Fruit fly (Drosophila melanogaster) whole organism, adult: ENCODE results near the gene RpS8.

Source experiments
- CG1620 ChIP-seq: fragments of 200-800 bp; sonication (Bioruptor generic); optimal IDR thresholded peaks from 2 replicates; lab custom pipeline; 2016; ENCODE audit warnings: missing biosample characterization, missing genetic modification characterization
- kay ChIP-seq: fragments of 200-800 bp; sonication (Bioruptor generic); peaks from one replicate; lab custom pipeline; 2016; ENCODE audit warnings: missing biosample characterization, missing genetic modification characterization, borderline replicate concordance

- TF ChIP-seq kay (GFP tag; lab: Kevin White, UChicago) (no peak), CG1620 (GFP tag; lab: Kevin White, UChicago) (no peak)
These were observed 43.7 kb upstream of the RpS8 start, which contains the start of gene CG7829 for dm6 chr3R:29817664-29818063.
